Worm (Caenorhabditis elegans): Measurements from ENCODE around the gene F54D10.9.

DNA sequence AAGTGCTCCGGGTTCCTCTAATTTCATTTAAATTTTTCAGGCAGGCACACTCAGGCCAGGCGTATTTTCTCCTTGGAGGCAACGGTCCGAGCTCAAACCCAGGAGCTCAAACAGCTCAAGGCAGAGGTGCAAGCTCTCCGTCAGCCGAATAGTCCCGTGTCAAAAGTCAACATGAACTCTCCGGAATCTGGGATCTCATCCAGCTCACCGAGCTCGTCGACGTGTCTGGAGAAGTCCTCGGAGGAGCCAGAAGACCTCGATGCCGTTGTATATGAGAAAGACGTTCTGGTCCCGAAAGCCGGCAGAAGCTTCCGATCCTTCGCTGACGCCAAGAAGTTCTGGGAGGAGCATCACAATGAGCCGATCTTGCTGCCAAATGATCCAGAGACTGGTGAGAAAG lies 46.5 kb downstream of the F54D10.9 start:
- TF ChIP-seq sptf-1 (tag; optimal IDR thresholded peaks at IDR 0.05) (no peak), nhr-85 (tag) (no peak), blmp-1 (tag; optimal IDR thresholded peaks at IDR 0.05) (no peak), hlh-4 (tag; optimal IDR thresholded peaks at IDR 0.05) (no peak), snpc-4 (tag; optimal IDR thresholded peaks at IDR 0.05) (no peak), fkh-10 (GFP tag; optimal IDR thresholded peaks at IDR 0.05) (no peak), ama-1 (optimal IDR thresholded peaks at IDR 0.05) (no peak), nhr-28 (tag; optimal IDR thresholded peaks at IDR 0.05) (no peak), elt-3 (tag; optimal IDR thresholded peaks at IDR 0.05) (no peak), nhr-237 (tag; optimal IDR thresholded peaks at IDR 0.05) (no peak), nhr-90 (tag; optimal IDR thresholded peaks at IDR 0.05; ENCODE audit: poor library complexity) (no peak), unc-130 (tag; optimal IDR thresholded peaks at IDR 0.05) (no peak)

Measured in whole organism, L1 larva.